Fruit fly (Drosophila melanogaster) whole organism, embryonic: Measurements from ENCODE around the gene CG34117.

ENCODE experiments used
- CG12769 ChIP-seq: fragments of 200-800 bp; sonication (Bioruptor generic); optimal IDR thresholded peaks from 2 replicates; lab custom pipeline; 2019; ENCODE audit warnings: missing biosample characterization, mild to moderate bottlenecking, missing genetic modification characterization, moderate library complexity
- CG15514 ChIP-seq: fragments of 200-800 bp; sonication (Bioruptor generic); optimal IDR thresholded peaks from 3 replicates; lab custom pipeline; 2017; ENCODE audit warnings: missing biosample characterization, missing genetic modification characterization, mild to moderate bottlenecking, moderate library complexity, missing genetic modification reagents
- D ChIP-seq, 2 experiments: fragments of 200-800 bp in 1 of 2; fragments of >200 bp in 1 of 2; sonication (Bioruptor generic) in 1 of 2; optimal IDR thresholded peaks; 2 replicates in 1 of 2; 3 replicates in 1 of 2; lab custom pipeline; 2017; ENCODE audit warnings: mild to moderate bottlenecking in 1 of 2, missing biosample characterization in 1 of 2, missing genetic modification characterization in 1 of 2, missing genetic modification reagents in 1 of 2
- HmgD ChIP-seq: fragments of 200-800 bp; sonication (Bioruptor generic); optimal IDR thresholded peaks from 3 replicates; lab custom pipeline; 2016; ENCODE audit warnings: missing biosample characterization, missing genetic modification characterization
- Sox102F ChIP-seq: fragments of 200-800 bp; sonication (Bioruptor generic); optimal IDR thresholded peaks from 2 replicates; lab custom pipeline; 2018; ENCODE audit warnings: missing biosample characterization, mild to moderate bottlenecking, missing genetic modification characterization, moderate library complexity
- fd102C ChIP-seq: fragments of 200-800 bp; sonication (Bioruptor generic); optimal IDR thresholded peaks from 2 replicates; lab custom pipeline; 2018; ENCODE audit warnings: missing biosample characterization, mild to moderate bottlenecking, missing genetic modification characterization, moderate library complexity
- gro ChIP-seq: fragments of 200-800 bp; sonication (Bioruptor generic); optimal IDR thresholded peaks from 2 replicates; lab custom pipeline; 2016; ENCODE audit warnings: missing biosample characterization, missing genetic modification characterization
- tin ChIP-seq: fragments of 200-800 bp; sonication (Bioruptor generic); optimal IDR thresholded peaks from 3 replicates; lab custom pipeline; 2016; ENCODE audit warnings: missing biosample characterization, missing genetic modification characterization

DNA sequence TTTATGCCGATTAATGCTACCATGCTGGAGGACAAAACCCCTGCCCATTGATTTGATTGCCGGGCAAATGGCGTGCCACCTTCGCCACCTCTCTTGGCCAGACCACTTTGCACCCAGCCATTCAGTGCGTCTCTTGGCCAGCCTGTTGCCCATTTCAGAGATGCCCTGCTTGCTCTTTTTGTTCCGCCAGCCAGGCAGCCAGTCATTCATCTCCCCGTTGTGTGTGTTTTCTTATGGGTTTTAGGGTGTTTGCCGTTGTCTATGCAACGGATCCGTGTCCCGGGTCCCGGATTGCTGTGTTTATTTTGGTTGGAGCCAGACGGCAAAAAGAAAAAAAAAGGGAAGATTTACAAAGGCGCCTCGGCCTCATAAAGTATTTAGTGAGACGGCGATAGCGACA is 3.9 kb downstream of the CG34117 start:
- TF ChIP-seq gro (GFP tag; lab: Kevin White, UChicago) (no peak), tin (GFP tag; lab: Kevin White, UChicago) (no peak), CG12769 (tag; lab: Kevin White, UChicago) (no peak), HmgD (GFP tag; lab: Kevin White, UChicago) (no peak), CG15514 (no peak), D (optimal IDR thresholded peaks at IDR 0.05; lab: Kevin White, UChicago) (no peak), D (GFP tag; optimal IDR thresholded peaks at IDR 0.05; lab: Kevin White, UChicago) (no peak), fd102C (GFP tag; lab: Kevin White, UChicago) (no peak), Sox102F (GFP tag; lab: Kevin White, UChicago) (no peak)
